Fruit fly (Drosophila melanogaster): Measurements from ENCODE around the gene CG15169.

Gene CG15169

DNA sequence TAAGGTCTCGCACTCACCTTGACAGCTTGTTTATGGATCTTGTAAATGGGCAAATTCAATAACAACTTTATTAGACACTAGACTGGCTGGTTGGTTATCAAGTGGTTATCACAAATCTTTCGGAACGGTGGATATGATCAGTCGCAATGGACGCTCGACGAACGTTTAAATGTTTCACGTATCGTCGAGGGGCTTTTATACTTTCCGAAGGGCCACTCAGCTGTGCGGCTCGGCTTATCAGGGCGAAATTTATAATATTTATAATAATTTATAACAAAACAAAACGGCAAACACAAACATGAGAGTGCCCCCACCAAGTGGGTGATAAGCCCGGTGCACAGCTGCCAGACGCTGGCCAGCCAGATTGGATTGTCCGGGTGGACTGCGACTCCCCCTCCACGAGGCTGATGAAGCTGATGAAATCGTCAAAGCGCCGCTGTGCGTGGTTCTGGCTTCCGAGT lies 36.5 kb upstream of the CG15169 start, which contains the start of gene CG10621 (continued):
- TF ChIP-seq scrt (GFP tag; optimal IDR thresholded peaks at IDR 0.05) (peak; percentile 8), pfk (GFP tag; optimal IDR thresholded peaks at IDR 0.05) (peak; percentile 37), E2f2 (GFP tag; IDR thresholded peaks at IDR 0.05) (no peak), gem (tag; optimal IDR thresholded peaks at IDR 0.05) (no peak), lbe (GFP tag; optimal IDR thresholded peaks at IDR 0.05) (peak; percentile 51), en (GFP tag; optimal IDR thresholded peaks at IDR 0.05) (no peak), CG17912 (GFP tag; optimal IDR thresholded peaks at IDR 0.05) (no peak), nmo (GFP tag; optimal IDR thresholded peaks at IDR 0.05) (no peak), Ets65A (GFP tag) (no peak), bowl (GFP tag; IDR thresholded peaks at IDR 0.05) (0 out of 2 replicates have a peak, but pooled peaks have one; percentile 14), CG7987 (GFP tag; optimal IDR thresholded peaks at IDR 0.05) (no peak), caup (GFP tag; optimal IDR thresholded peaks at IDR 0.05; ENCODE audit: severe bottlenecking) (peak; percentile 33), CG13296 (GFP tag; optimal IDR thresholded peaks at IDR 0.05) (peak; percentile 1), Jarid2 (GFP tag; optimal IDR thresholded peaks at IDR 0.05) (peak; percentile 13), ci (GFP tag; IDR thresholded peaks at IDR 0.05) (0 out of 3 replicates have a peak, but pooled peaks have one; percentile 39), CG13894 (tag; optimal IDR thresholded peaks at IDR 0.05) (peak; percentile 24), HLH54F (GFP tag; optimal IDR thresholded peaks at IDR 0.05) (no peak), mirr (GFP tag; optimal IDR thresholded peaks at IDR 0.05) (peak; percentile 95), Adf1 (GFP tag; IDR thresholded peaks at IDR 0.05) (peak; percentile 19; the same call in 1 of the 2 replicates), z (GFP tag; IDR thresholded peaks at IDR 0.05) (no peak), Antp (GFP tag; optimal IDR thresholded peaks at IDR 0.05) (no peak), CG6765 (GFP tag; optimal IDR thresholded peaks at IDR 0.05) (no peak), CG3163 (GFP tag; optimal IDR thresholded peaks at IDR 0.05) (no peak), CG6654 (GFP tag; optimal IDR thresholded peaks at IDR 0.05) (no peak), Scr (GFP tag; IDR thresholded peaks at IDR 0.05; ENCODE audit: partially characterized antibody) (no peak), CG8944 (GFP tag; optimal IDR thresholded peaks at IDR 0.05) (no peak), crp (GFP tag; optimal IDR thresholded peaks at IDR 0.05) (peak in 1 of 2 experiments; percentile 50), Doc3 (GFP tag; IDR thresholded peaks at IDR 0.05; ENCODE audit: partially characterized antibody) (no peak), rib (GFP tag; IDR thresholded peaks at IDR 0.05) (peak; percentile 28; the same call in 1 of the 2 replicates), zfh2 (GFP tag; optimal IDR thresholded peaks at IDR 0.05) (no peak), CG8089 (GFP tag; optimal IDR thresholded peaks at IDR 0.05) (no peak), nerfin-2 (GFP tag; IDR thresholded peaks at IDR 0.05; ENCODE audit: partially characterized antibody) (peak; percentile 22; the same call in 1 of the 2 replicates), Mes4 (GFP tag; optimal IDR thresholded peaks at IDR 0.05) (no peak), exex (tag; optimal IDR thresholded peaks at IDR 0.05) (peak; percentile 89), lilli (GFP tag; optimal IDR thresholded peaks at IDR 0.05) (peak; percentile 54), grn (GFP tag; optimal IDR thresholded peaks at IDR 0.05) (peak; percentile 92), ssp (GFP tag; IDR thresholded peaks at IDR 0.05) (no peak), CG11456 (GFP tag; IDR thresholded peaks at IDR 0.05) (0 out of 3 replicates have a peak, but pooled peaks have one; percentile 8), CG9437 (GFP tag; optimal IDR thresholded peaks at IDR 0.05) (no peak), chinmo (GFP tag; IDR thresholded peaks at IDR 0.05; ENCODE audit: partially characterized antibody) (peak; percentile 94; the same call in 3 of the 4 replicates), gro (GFP tag; optimal IDR thresholded peaks at IDR 0.05) (peak; percentile 37), amos (GFP tag; IDR thresholded peaks at IDR 0.05; ENCODE audit: partially characterized antibody) (peak; percentile 21; the same call in 1 of the 2 replicates), dmrt11E (tag; optimal IDR thresholded peaks at IDR 0.05) (no peak), corto (GFP tag; optimal IDR thresholded peaks at IDR 0.05) (peak; percentile 49), nom (GFP tag; optimal IDR thresholded peaks at IDR 0.05) (peak; percentile 36), GATAe (GFP tag; conservative IDR thresholded peaks at IDR 0.05) (peak; percentile 27; the same call in 1 of the 2 replicates), CG17361 (GFP tag; IDR thresholded peaks at IDR 0.05) (0 out of 3 replicates have a peak, but pooled peaks have one; percentile 6), CG42726 (GFP tag; IDR thresholded peaks at IDR 0.05; ENCODE audit: partially characterized antibody) (no peak), CrebB (tag; optimal IDR thresholded peaks at IDR 0.05) (peak; percentile 3)

Data from whole organism, embryonic.